Worm (Caenorhabditis elegans) whole organism, L3 larva: Measurements from ENCODE around the gene Y39B6A.33.
"Not testable (repeated sequence)": the region's sequence is repeated elsewhere in the genome, so short reads cannot be mapped to it uniquely, and the experiment has no call there.

Experiments
- ZK546.5 ChIP-seq: sonication (generic microtip); optimal IDR thresholded peaks from 2 replicates; lab custom pipeline; 2017; ENCODE audit warnings: missing biosample characterization, missing genetic modification characterization
- aly-2 ChIP-seq: fragments of 150-350 bp; optimal IDR thresholded peaks from 2 replicates; lab custom pipeline; 2014; ENCODE audit warnings: missing biosample characterization, missing genetic modification characterization
- ama-1 ChIP-seq: fragments of 150-350 bp; optimal IDR thresholded peaks from 2 replicates; lab custom pipeline; 2018
- ceh-16 ChIP-seq: sonication (generic microtip); optimal IDR thresholded peaks from 2 replicates; lab custom pipeline; 2017; ENCODE audit warnings: missing biosample characterization, missing genetic modification characterization
- ceh-28 ChIP-seq: fragments of 150-350 bp; optimal IDR thresholded peaks from 2 replicates; lab custom pipeline; 2014; ENCODE audit warnings: missing biosample characterization, missing genetic modification reagents, missing genetic modification characterization
- ceh-82 ChIP-seq: fragments of 150-350 bp; optimal IDR thresholded peaks from 2 replicates; lab custom pipeline; 2014; ENCODE audit warnings: missing biosample characterization, missing genetic modification characterization
- ceh-9 ChIP-seq: sonication (generic microtip); optimal IDR thresholded peaks from 2 replicates; lab custom pipeline; 2018; ENCODE audit warnings: missing biosample characterization, missing genetic modification characterization
- daf-12 ChIP-seq: fragments of 150-350 bp; optimal IDR thresholded peaks from 2 replicates; lab custom pipeline; 2014; ENCODE audit warnings: missing biosample characterization, missing genetic modification reagents, missing genetic modification characterization
- elt-2 ChIP-seq: sonication (generic microtip); optimal IDR thresholded peaks from 2 replicates; lab custom pipeline; 2016; ENCODE audit warnings: missing genetic modification reagents, mild to moderate bottlenecking, missing genetic modification characterization, missing compliant biosample characterization
- eor-1 ChIP-seq, 2 experiments: fragments of 150-350 bp; optimal IDR thresholded peaks; 2 replicates each; lab custom pipeline; 2014 to 2018; ENCODE audit warnings: missing biosample characterization in 2 of 2, missing genetic modification characterization in 2 of 2
- fkh-10 ChIP-seq: sonication (generic microtip); optimal IDR thresholded peaks from 2 replicates; lab custom pipeline; 2017; ENCODE audit warnings: missing biosample characterization, missing genetic modification reagents, missing genetic modification characterization
- fos-1 ChIP-seq: fragments of 150-350 bp; optimal IDR thresholded peaks from 2 replicates; lab custom pipeline; 2014; ENCODE audit warnings: missing biosample characterization, missing genetic modification characterization
- hmg-11 ChIP-seq: sonication (generic microtip); optimal IDR thresholded peaks from 2 replicates; lab custom pipeline; 2016; ENCODE audit warnings: missing genetic modification characterization, missing compliant biosample characterization
- jun-1 ChIP-seq: fragments of 150-350 bp; optimal IDR thresholded peaks from 2 replicates; lab custom pipeline; 2014; ENCODE audit warnings: missing biosample characterization, missing genetic modification reagents, missing genetic modification characterization
- lin-15B ChIP-seq: fragments of 150-350 bp; optimal IDR thresholded peaks from 2 replicates; lab custom pipeline; 2014; ENCODE audit warnings: missing biosample characterization, missing genetic modification characterization
- mdl-1 ChIP-seq: fragments of 150-350 bp; optimal IDR thresholded peaks from 2 replicates; lab custom pipeline; 2014; ENCODE audit warnings: missing biosample characterization, missing genetic modification characterization
- nfya-1 ChIP-seq: sonication (generic microtip); optimal IDR thresholded peaks from 2 replicates; lab custom pipeline; 2017; ENCODE audit warnings: missing genetic modification characterization, mild to moderate bottlenecking, missing compliant biosample characterization, antibody characterized with exemption, moderate library complexity; ENCODE audit not compliant: insufficient read depth
- nhr-11 ChIP-seq: fragments of 150-350 bp; optimal IDR thresholded peaks from 2 replicates; lab custom pipeline; 2014; ENCODE audit warnings: missing biosample characterization, missing genetic modification characterization
- nhr-23 ChIP-seq: fragments of 150-350 bp; optimal IDR thresholded peaks from 2 replicates; lab custom pipeline; 2014; ENCODE audit warnings: missing biosample characterization, missing genetic modification reagents, missing genetic modification characterization
- nhr-25 ChIP-seq: sonication (generic microtip); optimal IDR thresholded peaks from 2 replicates; lab custom pipeline; 2017; ENCODE audit warnings: missing biosample characterization, missing genetic modification characterization
- nhr-28 ChIP-seq: fragments of 150-350 bp; optimal IDR thresholded peaks from 2 replicates; lab custom pipeline; 2014; ENCODE audit warnings: missing biosample characterization, missing genetic modification characterization
- nhr-43 ChIP-seq: sonication (generic microtip); optimal IDR thresholded peaks from 2 replicates; lab custom pipeline; 2016; ENCODE audit warnings: mild to moderate bottlenecking, missing genetic modification characterization, missing compliant biosample characterization; ENCODE audit not compliant: poor library complexity, severe bottlenecking
- nhr-76 ChIP-seq: fragments of 150-350 bp; sonication (generic microtip); optimal IDR thresholded peaks from 5 replicates; lab custom pipeline; 2014; ENCODE audit warnings: missing biosample characterization, missing genetic modification characterization
- nhr-77 ChIP-seq: fragments of 150-350 bp; optimal IDR thresholded peaks from 2 replicates; lab custom pipeline; 2014; ENCODE audit warnings: missing biosample characterization, missing genetic modification characterization
- pha-4 ChIP-seq: fragments of 150-350 bp; optimal IDR thresholded peaks from 2 replicates; lab custom pipeline; 2014; ENCODE audit warnings: missing biosample characterization, missing genetic modification reagents, missing genetic modification characterization
- sea-2 ChIP-seq: fragments of 150-350 bp; sonication (generic microtip); optimal IDR thresholded peaks from 4 replicates; lab custom pipeline; 2014; ENCODE audit warnings: missing biosample characterization, missing genetic modification reagents, missing genetic modification characterization
- snpc-4 ChIP-seq: fragments of 150-350 bp; optimal IDR thresholded peaks from 2 replicates; lab custom pipeline; 2014; ENCODE audit warnings: missing biosample characterization, missing genetic modification characterization
- tbx-2 ChIP-seq: sonication (generic microtip); optimal IDR thresholded peaks from 2 replicates; lab custom pipeline; 2016; ENCODE audit warnings: mild to moderate bottlenecking, missing genetic modification characterization, missing compliant biosample characterization
- zag-1 ChIP-seq: fragments of 150-350 bp; optimal IDR thresholded peaks from 2 replicates; lab custom pipeline; 2014; ENCODE audit warnings: missing biosample characterization, missing genetic modification characterization
- ztf-11 ChIP-seq: fragments of 150-350 bp; optimal IDR thresholded peaks from 2 replicates; lab custom pipeline; 2014; ENCODE audit warnings: missing biosample characterization, missing genetic modification characterization
- ztf-4 ChIP-seq: fragments of 150-350 bp; optimal IDR thresholded peaks from 2 replicates; lab custom pipeline; 2014; ENCODE audit warnings: missing biosample characterization, missing genetic modification characterization

Gene Y39B6A.33

DNA sequence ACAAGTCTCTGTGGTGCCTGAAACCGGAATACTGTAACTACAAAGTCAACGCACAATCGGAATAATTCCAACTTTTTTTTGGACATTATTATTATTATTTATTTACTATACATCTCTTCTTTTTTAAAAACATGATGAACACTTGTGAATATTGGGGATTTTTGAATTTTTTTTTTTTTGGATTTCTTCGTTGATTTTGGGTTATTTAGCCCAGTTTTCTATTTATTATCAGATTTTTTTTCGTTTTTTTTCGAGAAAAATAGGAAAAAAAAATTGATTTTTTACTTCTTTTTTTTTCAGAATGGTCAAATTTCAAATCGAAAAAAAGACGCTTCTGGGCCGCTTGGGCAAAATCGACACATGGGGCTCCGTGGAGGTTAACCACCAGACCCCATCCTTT lies 3.7 kb upstream of the Y39B6A.33 start, which contains the start of gene tgt-2:
TSS of gene tgt-2 (plus strand) at position 301 of the 400 bp plus-strand sequence.
- TF ChIP-seq nhr-25 (tag; lab: Kevin White, UChicago) (no peak), ceh-82 (no peak), fkh-10 (GFP tag; lab: Kevin White, UChicago) (no peak), nhr-28 (tag; lab: Kevin White, UChicago) (no peak), elt-2 (no peak), nhr-23 (tag; lab: Kevin White, UChicago) (no peak), nhr-77 (no peak), nhr-76 (tag; lab: Kevin White, UChicago) (no peak), sea-2 (no peak), daf-12 (tag; lab: Kevin White, UChicago) (no peak), ztf-4 (tag; lab: Kevin White, UChicago) (no peak), jun-1 (tag; lab: Kevin White, UChicago) (no peak), snpc-4 (tag; lab: Kevin White, UChicago) (no peak), aly-2 (tag; lab: Kevin White, UChicago) (no peak), nhr-11 (tag; lab: Kevin White, UChicago) (no peak)
- TF ChIP-seq, all 47 proteins: peak for 0

DNA sequence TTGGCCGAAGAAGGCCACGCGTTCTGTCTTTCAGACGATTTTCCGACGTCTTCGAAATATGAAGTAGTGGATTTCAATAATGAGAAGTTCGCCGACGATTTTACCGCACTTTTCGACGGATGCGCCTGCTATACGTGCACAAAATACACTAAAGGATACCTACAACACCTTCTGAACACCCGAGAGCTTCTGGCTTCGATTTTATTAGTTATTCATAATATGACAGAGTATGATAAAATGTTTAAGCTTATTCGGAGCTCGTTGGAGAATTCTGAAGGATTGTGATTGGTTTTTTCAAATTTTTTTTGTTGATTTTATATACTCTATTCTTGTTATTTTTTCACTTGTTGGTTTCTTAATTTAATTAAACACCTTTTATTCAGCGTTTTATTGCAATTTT lies 1.2 kb upstream of the Y39B6A.33 start:
- TF ChIP-seq ztf-11 (no peak), nhr-43 (no peak), tbx-2 (no peak), daf-12 (tag; lab: Kevin White, UChicago) (no peak), hmg-11 (tag; lab: Kevin White, UChicago) (no peak), mdl-1 (no peak), ceh-28 (tag; lab: Kevin White, UChicago) (no peak), zag-1 (tag; lab: Kevin White, UChicago) (no peak), ZK546.5 (tag; lab: Kevin White, UChicago) (no peak), ama-1 (no peak), nhr-11 (tag; lab: Kevin White, UChicago) (no peak)

ce11 chrV:19001016-19001415 lies 740 bp upstream of the Y39B6A.33 start, which contains the start of gene Y39B6A.34:
Gene Y39B6A.34 (plus strand): TSS chrV:19001018.
- TF ChIP-seq ceh-9 (no peak), mdl-1 (no peak), lin-15B (peak; percentile 10), pha-4 (peak; percentile 46), nhr-23 (tag; lab: Kevin White, UChicago) (no peak), eor-1 (tag; optimal IDR thresholded peaks at IDR 0.05; lab: Kevin White, UChicago) (no peak), nhr-11 (tag; lab: Kevin White, UChicago) (no peak), elt-2 (no peak), ama-1 (peak; percentile 39), hmg-11 (tag; lab: Kevin White, UChicago) (peak; percentile 50)

ce11 chrV:19010405-19010804 lies 8.6 kb downstream of the Y39B6A.33 start:
- TF ChIP-seq nhr-76 (tag; lab: Kevin White, UChicago) (no peak), fkh-10 (GFP tag; lab: Kevin White, UChicago) (no peak), nhr-77 (no peak), nhr-23 (tag; lab: Kevin White, UChicago) (no peak), ceh-28 (tag; lab: Kevin White, UChicago) (peak; percentile 92), fos-1 (tag; lab: Kevin White, UChicago) (no peak)

DNA sequence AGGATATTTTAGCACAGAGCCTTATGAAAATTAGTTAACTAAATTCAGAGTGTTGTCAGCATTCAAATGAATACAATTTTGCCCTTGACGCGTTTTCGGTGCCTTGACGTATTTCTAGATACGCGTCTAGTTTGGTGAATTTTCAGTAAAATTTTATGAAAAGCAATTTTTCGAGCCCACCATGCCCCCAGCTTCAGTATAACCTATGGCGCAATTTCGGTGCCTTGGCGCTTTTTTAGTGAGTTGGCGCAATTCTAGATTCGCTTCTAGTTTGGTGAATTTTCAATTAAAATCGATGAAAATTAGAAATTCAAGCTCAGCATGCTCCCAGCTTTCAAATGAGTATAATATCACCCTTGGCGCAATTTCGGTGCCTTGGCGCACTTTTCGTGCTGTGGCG lies 11.5 kb downstream of the Y39B6A.33 start:
- TF ChIP-seq ceh-16 (no peak), nhr-76 (tag; lab: Kevin White, UChicago) (no peak), sea-2 (no peak), hmg-11 (tag; lab: Kevin White, UChicago) (no peak), tbx-2 (no peak)

DNA sequence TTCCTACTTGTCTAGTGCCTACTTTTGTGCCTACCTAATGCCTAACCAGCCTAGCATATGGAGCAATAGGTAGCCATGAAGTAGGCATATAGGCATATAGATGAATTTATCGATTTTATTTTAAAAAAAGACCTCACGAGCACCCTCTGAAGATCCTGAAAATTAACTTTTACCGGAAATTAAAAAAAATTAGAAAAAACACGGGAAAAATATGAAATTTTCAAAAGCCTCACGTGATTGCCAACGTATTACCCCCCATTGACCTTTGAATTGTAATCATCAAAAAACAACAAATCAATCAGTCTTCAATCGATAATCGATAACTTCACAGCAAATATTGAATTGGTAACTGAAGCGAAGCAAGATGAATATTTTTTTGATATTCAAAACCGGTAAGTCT lies 12.5 kb downstream of the Y39B6A.33 start, which contains the start of gene Y39B6A.30:
TSS of gene Y39B6A.30 (plus strand) at position 301 of the 400 bp plus-strand sequence.
- TF ChIP-seq nfya-1; aly-2 (tag; lab: Kevin White, UChicago); hmg-11 (tag; lab: Kevin White, UChicago): not testable (repeated sequence)
- TF ChIP-seq, all 47 proteins: peak for 0; not testable (repeated sequence) for 47
